Fruit fly (Drosophila melanogaster) whole organism, embryonic: ENCODE measurements around the gene ocn.

ENCODE experiments used
- Antp ChIP-seq: fragments of 200-800 bp; sonication (Bioruptor generic); optimal IDR thresholded peaks from 3 replicates; lab custom pipeline; 2016; ENCODE audit warnings: missing biosample characterization, missing genetic modification characterization
- BEAF-32 ChIP-seq: fragments of 200-800 bp; sonication (Bioruptor generic); optimal IDR thresholded peaks from 3 replicates; lab custom pipeline; 2017; ENCODE audit warnings: missing biosample characterization, missing genetic modification characterization, mild to moderate bottlenecking, moderate library complexity, missing genetic modification reagents
- CG12104 ChIP-seq: fragments of 200-800 bp; sonication (Bioruptor generic); optimal IDR thresholded peaks from 3 replicates; lab custom pipeline; 2016; ENCODE audit warnings: missing biosample characterization, missing genetic modification characterization
- CG12769 ChIP-seq: fragments of 200-800 bp; sonication (Bioruptor generic); optimal IDR thresholded peaks from 2 replicates; lab custom pipeline; 2019; ENCODE audit warnings: missing biosample characterization, mild to moderate bottlenecking, missing genetic modification characterization, moderate library complexity
- CG15073 ChIP-seq: fragments of 200-800 bp; sonication (Bioruptor generic); optimal IDR thresholded peaks from 2 replicates; lab custom pipeline; 2016; ENCODE audit warnings: missing biosample characterization, missing genetic modification characterization
- CG15514 ChIP-seq: fragments of 200-800 bp; sonication (Bioruptor generic); optimal IDR thresholded peaks from 3 replicates; lab custom pipeline; 2017; ENCODE audit warnings: missing biosample characterization, missing genetic modification characterization, mild to moderate bottlenecking, moderate library complexity, missing genetic modification reagents
- CG15696 ChIP-seq: fragments of 200-800 bp; sonication (Bioruptor generic); optimal IDR thresholded peaks from 2 replicates; lab custom pipeline; 2019; ENCODE audit warnings: missing biosample characterization, mild to moderate bottlenecking, missing genetic modification characterization, moderate library complexity
- CG16863 ChIP-seq: fragments of 200-800 bp; sonication (Bioruptor generic); optimal IDR thresholded peaks from 3 replicates; lab custom pipeline; 2016; ENCODE audit warnings: missing biosample characterization, missing genetic modification characterization
- CG17186 ChIP-seq: fragments of 200-800 bp; sonication (Bioruptor generic); optimal IDR thresholded peaks from 3 replicates; lab custom pipeline; 2017; ENCODE audit warnings: missing biosample characterization, missing genetic modification reagents, missing genetic modification characterization
- CG2199 ChIP-seq: fragments of 200-800 bp; sonication (Bioruptor generic); IDR thresholded peaks from 3 replicates; pipeline ENCODE4 v1.3.6; 2022; ENCODE audit warnings: missing biosample characterization, missing genetic modification characterization
- CG2875 ChIP-seq: fragments of 200-800 bp; sonication (Bioruptor generic); optimal IDR thresholded peaks from 2 replicates; lab custom pipeline; 2017; ENCODE audit warnings: missing biosample characterization, mild to moderate bottlenecking, missing genetic modification characterization, missing genetic modification reagents
- CG4404 ChIP-seq: fragments of 200-800 bp; sonication (Bioruptor generic); IDR thresholded peaks from 2 replicates; pipeline ENCODE4 v1.3.6; 2022; ENCODE audit warnings: missing biosample characterization, missing genetic modification characterization
- CG6813 ChIP-seq: fragments of 200-800 bp; sonication (Bioruptor generic); optimal IDR thresholded peaks from 2 replicates; lab custom pipeline; 2017; ENCODE audit warnings: missing biosample characterization, missing genetic modification characterization, mild to moderate bottlenecking, moderate library complexity, missing genetic modification reagents
- CG7357 ChIP-seq: fragments of 200-800 bp; sonication (Bioruptor generic); IDR thresholded peaks from 3 replicates; pipeline ENCODE4 v1.3.6; 2022; ENCODE audit warnings: missing biosample characterization, missing genetic modification characterization
- CG7556 ChIP-seq: fragments of 200-800 bp; sonication (Bioruptor generic); optimal IDR thresholded peaks from 2 replicates; lab custom pipeline; 2017; ENCODE audit warnings: missing biosample characterization, mild to moderate bottlenecking, missing genetic modification characterization
- CG7786 ChIP-seq: fragments of 200-800 bp; sonication (Bioruptor generic); optimal IDR thresholded peaks from 2 replicates; lab custom pipeline; 2016; ENCODE audit warnings: missing biosample characterization, missing genetic modification characterization
- CG8281 ChIP-seq: fragments of 200-800 bp; sonication (Bioruptor generic); optimal IDR thresholded peaks from 2 replicates; lab custom pipeline; 2018; ENCODE audit warnings: missing biosample characterization, mild to moderate bottlenecking, missing genetic modification characterization, moderate library complexity
- CG8388 ChIP-seq: fragments of 200-800 bp; sonication (Bioruptor generic); optimal IDR thresholded peaks from 2 replicates; lab custom pipeline; 2019; ENCODE audit warnings: missing biosample characterization, mild to moderate bottlenecking, missing genetic modification characterization, moderate library complexity
- CG8924 ChIP-seq: fragments of 200-800 bp; optimal IDR thresholded peaks from 3 replicates; lab custom pipeline; 2019; ENCODE audit warnings: missing biosample characterization, mild to moderate bottlenecking, missing genetic modification characterization, moderate library complexity
- Dad ChIP-seq: fragments of 200-800 bp; sonication (Bioruptor generic); optimal IDR thresholded peaks from 3 replicates; lab custom pipeline; 2016; ENCODE audit warnings: missing biosample characterization, missing genetic modification characterization
- Eip74EF ChIP-seq, 2 experiments: fragments of 200-800 bp in 1 of 2; fragments of >200 bp in 1 of 2; sonication (Bioruptor generic) in 1 of 2; optimal IDR thresholded peaks; 2 replicates each; lab custom pipeline; 2017 to 2019; ENCODE audit warnings: missing biosample characterization in 2 of 2, missing genetic modification characterization in 2 of 2, mild to moderate bottlenecking in 1 of 2, moderate library complexity in 1 of 2
- Gsc ChIP-seq: fragments of 200-800 bp; sonication (Bioruptor generic); IDR thresholded peaks from 2 replicates; pipeline ENCODE4 v1.3.6; 2022; ENCODE audit warnings: missing biosample characterization, missing genetic modification characterization
- HmgD ChIP-seq: fragments of 200-800 bp; sonication (Bioruptor generic); optimal IDR thresholded peaks from 3 replicates; lab custom pipeline; 2016; ENCODE audit warnings: missing biosample characterization, missing genetic modification characterization
- HmgZ ChIP-seq: fragments of 200-800 bp; sonication (Bioruptor generic); optimal IDR thresholded peaks from 2 replicates; lab custom pipeline; 2018; ENCODE audit warnings: missing biosample characterization, mild to moderate bottlenecking, missing genetic modification characterization
- MESR4 ChIP-seq: fragments of 200-800 bp; sonication (Bioruptor generic); optimal IDR thresholded peaks from 2 replicates; lab custom pipeline; 2018; ENCODE audit warnings: missing biosample characterization, mild to moderate bottlenecking, missing genetic modification characterization, moderate library complexity
- NFAT ChIP-seq: fragments of 200-800 bp; sonication (Bioruptor generic); IDR thresholded peaks from 2 replicates; pipeline ENCODE4 v1.3.6; 2022; ENCODE audit warnings: missing biosample characterization, missing genetic modification characterization
- NK7.1 ChIP-seq: fragments of 200-800 bp; sonication (Bioruptor generic); optimal IDR thresholded peaks from 3 replicates; lab custom pipeline; 2016; ENCODE audit warnings: missing biosample characterization, missing genetic modification characterization
- Neu2 ChIP-seq: fragments of 200-800 bp; sonication (Bioruptor generic); optimal IDR thresholded peaks from 3 replicates; lab custom pipeline; 2016; ENCODE audit warnings: missing biosample characterization, missing genetic modification characterization, borderline replicate concordance
- Nf-YC ChIP-seq: fragments of 200-800 bp; optimal IDR thresholded peaks from 3 replicates; lab custom pipeline; 2019; ENCODE audit warnings: missing biosample characterization, mild to moderate bottlenecking, missing genetic modification characterization, moderate library complexity
- Opbp ChIP-seq: fragments of 200-800 bp; sonication (Bioruptor generic); IDR thresholded peaks from 3 replicates; pipeline ENCODE4 v1.3.6; 2022; ENCODE audit warnings: missing biosample characterization, missing genetic modification characterization; ENCODE audit not compliant: partially characterized antibody
- PHDP ChIP-seq: fragments of 200-800 bp; sonication (Bioruptor generic); optimal IDR thresholded peaks from 3 replicates; lab custom pipeline; 2018; ENCODE audit warnings: missing biosample characterization, mild to moderate bottlenecking, missing genetic modification characterization, moderate library complexity
- aop ChIP-seq: fragments of 200-800 bp; sonication (Bioruptor generic); IDR thresholded peaks from 2 replicates; pipeline ENCODE4 v1.3.6; 2022; ENCODE audit warnings: missing biosample characterization, missing genetic modification characterization
- bigmax ChIP-seq: fragments of 200-800 bp; sonication (Bioruptor generic); optimal IDR thresholded peaks from 2 replicates; lab custom pipeline; 2018; ENCODE audit warnings: missing biosample characterization, mild to moderate bottlenecking, missing genetic modification characterization
- cato ChIP-seq: fragments of 200-800 bp; sonication (Bioruptor generic); optimal IDR thresholded peaks from 2 replicates; lab custom pipeline; 2016; ENCODE audit warnings: missing biosample characterization, missing genetic modification characterization, borderline replicate concordance
- eyg ChIP-seq: fragments of 200-800 bp; sonication (Bioruptor generic); optimal IDR thresholded peaks from 3 replicates; lab custom pipeline; 2016; ENCODE audit warnings: missing biosample characterization, missing genetic modification characterization
- fd102C ChIP-seq: fragments of 200-800 bp; sonication (Bioruptor generic); optimal IDR thresholded peaks from 2 replicates; lab custom pipeline; 2018; ENCODE audit warnings: missing biosample characterization, mild to moderate bottlenecking, missing genetic modification characterization, moderate library complexity
- fd96Cb ChIP-seq: fragments of 200-800 bp; sonication (Bioruptor generic); optimal IDR thresholded peaks from 2 replicates; lab custom pipeline; 2018; ENCODE audit warnings: missing biosample characterization, mild to moderate bottlenecking, missing genetic modification characterization, moderate library complexity
- h ChIP-seq: fragments of >200 bp; optimal IDR thresholded peaks from 2 replicates; lab custom pipeline; 2017
- ken ChIP-seq: fragments of 200-800 bp; sonication (Bioruptor generic); IDR thresholded peaks from 3 replicates; pipeline ENCODE4 v1.3.6; 2022; ENCODE audit warnings: missing biosample characterization, missing genetic modification characterization
- nom ChIP-seq: fragments of 200-800 bp; sonication (Bioruptor generic); optimal IDR thresholded peaks from 2 replicates; lab custom pipeline; 2017; ENCODE audit warnings: missing biosample characterization, missing genetic modification characterization, mild to moderate bottlenecking, moderate library complexity, missing genetic modification reagents
- pan ChIP-seq, 4 experiments: fragments of >200 bp in 3 of 4; fragments of 200-800 bp in 1 of 4; sonication (Bioruptor generic) in 1 of 4; optimal IDR thresholded peaks in 3 of 4; IDR thresholded peaks in 1 of 4; 2 replicates each; pipeline versions ENCODE4 v1.3.6 to Lab custom; 2017 to 2022; ENCODE audit warnings: missing biosample characterization in 2 of 4, missing genetic modification characterization in 2 of 4, mixed read lengths in 1 of 4
- pita ChIP-seq: fragments of 200-800 bp; sonication (Bioruptor generic); optimal IDR thresholded peaks from 2 replicates; lab custom pipeline; 2017; ENCODE audit warnings: missing biosample characterization, mild to moderate bottlenecking, missing genetic modification characterization
- psq ChIP-seq: fragments of 200-800 bp; sonication (Bioruptor generic); optimal IDR thresholded peaks from 2 replicates; lab custom pipeline; 2017; ENCODE audit warnings: missing biosample characterization, missing genetic modification characterization
- row ChIP-seq: fragments of 200-800 bp; sonication (Bioruptor generic); IDR thresholded peaks from 3 replicates; pipeline ENCODE4 v1.3.6; 2022; ENCODE audit warnings: missing biosample characterization, missing genetic modification characterization
- slbo ChIP-seq: fragments of 200-800 bp; sonication (Bioruptor generic); IDR thresholded peaks from 2 replicates; pipeline ENCODE4 v1.3.6; 2022; ENCODE audit warnings: missing biosample characterization, missing genetic modification characterization
- sna ChIP-seq: fragments of 200-800 bp; sonication (Bioruptor generic); IDR thresholded peaks from 2 replicates; pipeline ENCODE4 v1.3.6; 2022; ENCODE audit warnings: missing biosample characterization, missing genetic modification characterization; ENCODE audit not compliant: partially characterized antibody
- ssp ChIP-seq: fragments of 200-800 bp; sonication (Bioruptor generic); IDR thresholded peaks from 2 replicates; pipeline ENCODE4 v1.3.6; 2022; ENCODE audit warnings: missing biosample characterization, missing genetic modification characterization
- trem ChIP-seq: fragments of 200-800 bp; optimal IDR thresholded peaks from 3 replicates; lab custom pipeline; 2019; ENCODE audit warnings: missing biosample characterization, mild to moderate bottlenecking, missing genetic modification characterization, moderate library complexity
- yki ChIP-seq: fragments of >200 bp; optimal IDR thresholded peaks from 3 replicates; lab custom pipeline; 2018

ocn gene

DNA sequence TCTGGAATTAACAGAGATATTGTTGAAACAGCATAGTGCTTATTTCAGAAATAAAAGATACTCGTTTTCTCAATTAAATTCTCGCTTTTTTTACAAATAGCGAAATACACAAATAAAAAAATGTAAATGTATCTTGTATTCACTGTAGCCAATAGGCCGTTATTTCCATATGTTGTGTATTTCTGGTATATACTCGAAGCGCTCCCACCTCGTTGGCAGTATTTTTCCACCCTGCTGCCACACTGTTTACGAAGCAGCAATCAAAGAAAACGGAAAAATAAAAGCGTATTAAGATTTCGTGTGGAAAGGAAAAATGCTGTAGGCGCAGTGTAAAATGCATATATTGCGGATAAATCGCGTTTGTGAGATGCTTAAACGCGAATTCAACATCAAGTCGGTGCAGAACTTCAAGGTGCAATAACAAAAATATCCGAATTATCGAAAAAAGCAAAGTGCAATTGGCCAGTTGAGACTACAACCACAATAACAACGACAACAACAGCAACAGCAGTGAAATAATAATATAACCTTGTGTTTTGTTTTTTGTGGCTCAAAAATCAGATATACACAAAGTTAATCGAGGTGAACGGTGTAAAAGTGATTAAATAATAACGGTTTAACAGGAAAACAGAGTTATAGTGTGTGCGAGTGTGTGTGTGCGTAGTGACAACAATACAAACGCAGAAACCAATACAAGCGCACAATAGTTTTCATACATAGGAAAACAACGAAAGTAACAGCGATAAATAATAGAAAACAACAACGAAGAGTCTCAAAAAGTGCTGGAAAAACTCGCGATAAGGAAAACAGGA is 20.7 kb upstream of the ocn start, which contains the start of gene sima (continued):
- TF ChIP-seq psq (GFP tag; lab: Kevin White, UChicago) (peak; percentile 98), HmgD (GFP tag; lab: Kevin White, UChicago) (no peak), Antp (GFP tag; lab: Kevin White, UChicago) (no peak), PHDP (no peak), CG2875 (GFP tag; lab: Kevin White, UChicago) (no peak), CG15514 (GFP tag; lab: Kevin White, UChicago) (peak; percentile 57), CG2199 (no peak), CG17186 (no peak), sna (GFP tag; lab: Robert Waterston, UW) (no peak), Neu2 (no peak), CG8281 (no peak), CG6813 (GFP tag; lab: Kevin White, UChicago) (no peak), pan (optimal IDR thresholded peaks at IDR 0.05; lab: Kevin White, UChicago) (no peak), pan (GFP tag; optimal IDR thresholded peaks at IDR 0.05 in 1 of 2, IDR thresholded peaks at IDR 0.05 in 1 of 2) (peak in 1 of 2 experiments; percentile 65), bigmax (GFP tag; lab: Kevin White, UChicago) (no peak), CG4404 (GFP tag; lab: Robert Waterston, UW) (no peak), CG15696 (tag; lab: Kevin White, UChicago) (no peak), NK7.1 (peak; percentile 57), Dad (GFP tag; lab: Kevin White, UChicago) (peak; percentile 14), nom (GFP tag; lab: Kevin White, UChicago) (peak; percentile 63), CG15073 (GFP tag; lab: Kevin White, UChicago) (no peak), fd96Cb (tag; lab: Kevin White, UChicago) (no peak), trem (tag; lab: Kevin White, UChicago) (peak; percentile 64), CG8924 (tag; lab: Kevin White, UChicago) (peak; percentile 55), Nf-YC (tag; lab: Kevin White, UChicago) (peak; percentile 50), Opbp (GFP tag; lab: Robert Waterston, UW) (no peak), CG7357 (GFP tag; lab: Robert Waterston, UW) (no peak), BEAF-32 (GFP tag; lab: Kevin White, UChicago) (peak; percentile 39), pita (GFP tag; lab: Kevin White, UChicago) (no peak), fd102C (no peak), h (no peak), cato (GFP tag; lab: Kevin White, UChicago) (no peak), NFAT (GFP tag; lab: Robert Waterston, UW) (no peak), CG7786 (GFP tag; lab: Kevin White, UChicago) (no peak), slbo (GFP tag; lab: Robert Waterston, UW) (peak; percentile 77), Eip74EF (GFP tag; optimal IDR thresholded peaks at IDR 0.05; lab: Kevin White, UChicago) (peak in 1 of 2 experiments; percentile 6), yki (no peak), CG12769 (tag; lab: Kevin White, UChicago) (peak; percentile 55), HmgZ (tag; lab: Kevin White, UChicago) (peak; percentile 61), Gsc (no peak), row (GFP tag; lab: Robert Waterston, UW) (peak; percentile 80), CG16863 (peak; percentile 23), ken (GFP tag; lab: Robert Waterston, UW) (no peak), aop (no peak), ssp (GFP tag; lab: Robert Waterston, UW) (peak; percentile 39), MESR4 (GFP tag; lab: Kevin White, UChicago) (peak; percentile 65), eyg (GFP tag; lab: Kevin White, UChicago) (peak; percentile 35), CG12104 (GFP tag; lab: Kevin White, UChicago) (no peak), CG7556 (GFP tag; lab: Kevin White, UChicago) (no peak), CG8388 (peak; percentile 44)
